Fruit fly (Drosophila melanogaster) whole organism, pupa: ENCODE measurements around the gene CG13005.

Experiments used
- CG10348 ChIP-seq: fragments of 200-800 bp; sonication (Bioruptor generic); IDR thresholded peaks from 2 replicates; pipeline ENCODE4 v1.3.6; 2022; ENCODE audit warnings: missing biosample characterization, missing genetic modification characterization
- CG12605 ChIP-seq: fragments of 200-800 bp; sonication (Bioruptor generic); IDR thresholded peaks from 2 replicates; pipeline ENCODE4 v1.3.6; 2022; ENCODE audit warnings: missing biosample characterization, missing genetic modification characterization
- CG13204 ChIP-seq: fragments of 200-800 bp; sonication (Bioruptor generic); optimal IDR thresholded peaks from 2 replicates; lab custom pipeline; 2018; ENCODE audit warnings: missing biosample characterization, mild to moderate bottlenecking, missing genetic modification characterization, moderate library complexity
- CG14655 ChIP-seq: fragments of 200-800 bp; sonication (Bioruptor generic); optimal IDR thresholded peaks from 3 replicates; lab custom pipeline; 2017; ENCODE audit warnings: mild to moderate bottlenecking, missing biosample characterization, missing genetic modification reagents, missing genetic modification characterization
- CG15710 ChIP-seq: fragments of 200-800 bp; sonication (Bioruptor generic); optimal IDR thresholded peaks from 2 replicates; lab custom pipeline; 2018; ENCODE audit warnings: missing biosample characterization, mild to moderate bottlenecking, missing genetic modification characterization, moderate library complexity
- CG17806 ChIP-seq: fragments of 200-800 bp; sonication (Bioruptor generic); optimal IDR thresholded peaks from 2 replicates; lab custom pipeline; 2018; ENCODE audit warnings: missing biosample characterization, mild to moderate bottlenecking, missing genetic modification characterization, moderate library complexity
- CG32121 ChIP-seq: fragments of 200-800 bp; sonication (Bioruptor generic); IDR thresholded peaks from 2 replicates; pipeline ENCODE4 v1.3.6; 2022; ENCODE audit warnings: missing biosample characterization, missing genetic modification characterization
- CG34367 ChIP-seq: fragments of 200-800 bp; sonication (Bioruptor generic); optimal IDR thresholded peaks from 2 replicates; lab custom pipeline; 2018; ENCODE audit warnings: missing biosample characterization, mild to moderate bottlenecking, missing genetic modification characterization
- CG4496 ChIP-seq: fragments of 200-800 bp; sonication (Bioruptor generic); IDR thresholded peaks from 3 replicates; pipeline ENCODE4 v1.3.6; 2022; ENCODE audit warnings: missing biosample characterization, missing genetic modification characterization
- CG8159 ChIP-seq: fragments of 200-800 bp; sonication (Bioruptor generic); optimal IDR thresholded peaks from 3 replicates; lab custom pipeline; 2018; ENCODE audit warnings: missing biosample characterization, mild to moderate bottlenecking, missing genetic modification characterization, moderate library complexity
- CG8301 ChIP-seq: fragments of 200-800 bp; sonication (Bioruptor generic); optimal IDR thresholded peaks from 2 replicates; lab custom pipeline; 2018; ENCODE audit warnings: missing biosample characterization, mild to moderate bottlenecking, missing genetic modification characterization
- CG9948 ChIP-seq: fragments of 200-800 bp; sonication (Bioruptor generic); optimal IDR thresholded peaks from 2 replicates; lab custom pipeline; 2018; ENCODE audit warnings: missing biosample characterization, mild to moderate bottlenecking, missing genetic modification characterization, moderate library complexity
- D1 ChIP-seq: fragments of 200-800 bp; sonication (Bioruptor generic); optimal IDR thresholded peaks from 2 replicates; lab custom pipeline; 2018; ENCODE audit warnings: missing biosample characterization, mild to moderate bottlenecking, missing genetic modification characterization, moderate library complexity
- EcR ChIP-seq: fragments of 200-800 bp; sonication (Bioruptor generic); optimal IDR thresholded peaks from 3 replicates; lab custom pipeline; 2019; ENCODE audit warnings: missing biosample characterization, missing genetic modification characterization, mild to moderate bottlenecking, moderate library complexity, missing genetic modification reagents
- Ets98B ChIP-seq: fragments of 200-800 bp; sonication (Bioruptor generic); IDR thresholded peaks from 2 replicates; pipeline ENCODE4 v1.3.6; 2022; ENCODE audit warnings: missing biosample characterization, missing genetic modification characterization
- Pif1A ChIP-seq: fragments of 200-800 bp; sonication (Bioruptor generic); optimal IDR thresholded peaks from 3 replicates; lab custom pipeline; 2016; ENCODE audit warnings: missing biosample characterization, missing genetic modification characterization
- Pif1B ChIP-seq: fragments of 200-800 bp; sonication (Bioruptor generic); optimal IDR thresholded peaks from 3 replicates; lab custom pipeline; 2016; ENCODE audit warnings: missing biosample characterization, missing genetic modification characterization
- Snoo ChIP-seq: fragments of 200-800 bp; sonication (Bioruptor generic); optimal IDR thresholded peaks from 3 replicates; lab custom pipeline; 2017; ENCODE audit warnings: missing biosample characterization, mild to moderate bottlenecking, missing genetic modification characterization, inconsistent platforms
- fd96Ca ChIP-seq: fragments of 200-800 bp; sonication (Bioruptor generic); IDR thresholded peaks from 3 replicates; pipeline ENCODE4 v1.3.6; 2022; ENCODE audit warnings: missing biosample characterization, missing genetic modification characterization
- gl ChIP-seq: fragments of 200-800 bp; sonication (Bioruptor generic); optimal IDR thresholded peaks from 2 replicates; lab custom pipeline; 2018; ENCODE audit warnings: missing biosample characterization, mild to moderate bottlenecking, missing genetic modification characterization
- rn ChIP-seq: fragments of 200-800 bp; sonication (Bioruptor generic); IDR thresholded peaks from 2 replicates; pipeline ENCODE4 v1.3.6; 2022; ENCODE audit warnings: missing biosample characterization, missing genetic modification characterization

The CG13005 gene

DNA sequence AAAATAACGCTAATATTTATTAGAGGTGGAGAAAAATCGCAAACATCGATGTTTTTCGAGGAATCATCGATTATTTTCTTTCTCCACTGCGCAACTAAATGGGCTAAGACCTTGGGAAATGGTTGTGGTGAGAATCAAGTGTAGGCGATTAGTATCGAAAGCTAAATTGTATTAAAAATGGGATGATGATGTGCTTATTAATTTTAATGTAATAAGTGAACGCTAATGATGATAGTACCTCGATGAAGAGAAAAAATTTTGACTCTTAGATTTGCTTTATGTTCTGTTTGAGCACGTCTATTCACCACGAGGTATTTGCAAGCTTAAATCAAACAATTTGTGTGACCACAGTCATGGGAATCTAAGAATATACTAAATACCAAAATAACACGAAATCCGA is at the start of gene CG13005, which contains the start of gene Rai1:
Gene CG13005, plus strand, starts transcription at position 352 of the 400 bp plus-strand sequence.
Gene Rai1, minus strand, starts transcription at position 46 of the 400 bp plus-strand sequence.
- TF ChIP-seq CG15710 (no peak), rn (no peak), CG34367 (tag; lab: Kevin White, UChicago) (no peak), CG10348 (GFP tag; lab: Robert Waterston, UW) (no peak), Pif1B (GFP tag; lab: Kevin White, UChicago) (no peak), Pif1A (GFP tag; lab: Kevin White, UChicago) (no peak), Snoo (tag; lab: Kevin White, UChicago) (no peak), EcR (GFP tag; lab: Kevin White, UChicago) (no peak), CG9948 (tag; lab: Kevin White, UChicago) (no peak), CG13204 (GFP tag; lab: Kevin White, UChicago) (no peak), CG4496 (GFP tag; lab: Robert Waterston, UW) (no peak), CG32121 (GFP tag; lab: Robert Waterston, UW) (no peak), CG8301 (tag; lab: Kevin White, UChicago) (no peak), CG17806 (tag; lab: Kevin White, UChicago) (no peak), fd96Ca (no peak), D1 (tag; lab: Kevin White, UChicago) (no peak), CG14655 (no peak), CG8159 (tag; lab: Kevin White, UChicago) (no peak), Ets98B (GFP tag; lab: Robert Waterston, UW) (no peak)

DNA sequence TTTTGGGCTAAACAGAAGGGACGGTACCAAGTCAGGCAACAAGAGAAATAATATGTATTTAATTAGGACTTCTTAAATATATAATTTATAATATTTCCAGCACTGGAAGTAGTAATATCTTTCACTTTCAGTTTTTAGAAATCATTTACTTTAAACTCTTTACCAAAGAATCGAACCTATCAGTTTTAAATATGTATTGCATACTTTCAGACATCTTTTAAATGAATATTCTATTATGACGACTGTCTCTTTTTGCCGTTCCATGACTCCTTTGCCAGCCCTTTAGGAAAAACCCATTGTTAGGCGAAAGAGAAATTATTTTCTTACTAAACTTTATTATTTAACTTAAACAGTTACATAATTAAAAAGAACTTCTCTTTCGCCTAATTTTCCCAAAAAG is 45.8 kb upstream of the CG13005 start:
- no peak for TF ChIP-seq CG8301 (tag; lab: Kevin White, UChicago)
- no peak for TF ChIP-seq CG8159 (tag; lab: Kevin White, UChicago)
- TF ChIP-seq Pif1A (GFP tag; lab: Kevin White, UChicago): no peak
- TF ChIP-seq CG4496 (GFP tag; lab: Robert Waterston, UW): no peak
- TF ChIP-seq CG17806 (tag; lab: Kevin White, UChicago): no peak
- no peak for TF ChIP-seq Pif1B (GFP tag; lab: Kevin White, UChicago)
- TF ChIP-seq CG14655: no peak
- no peak for TF ChIP-seq CG12605 (GFP tag; lab: Robert Waterston, UW)
- no peak for TF ChIP-seq D1 (tag; lab: Kevin White, UChicago)
- TF ChIP-seq Ets98B (GFP tag; lab: Robert Waterston, UW): no peak
- TF ChIP-seq CG13204 (GFP tag; lab: Kevin White, UChicago): no peak

DNA sequence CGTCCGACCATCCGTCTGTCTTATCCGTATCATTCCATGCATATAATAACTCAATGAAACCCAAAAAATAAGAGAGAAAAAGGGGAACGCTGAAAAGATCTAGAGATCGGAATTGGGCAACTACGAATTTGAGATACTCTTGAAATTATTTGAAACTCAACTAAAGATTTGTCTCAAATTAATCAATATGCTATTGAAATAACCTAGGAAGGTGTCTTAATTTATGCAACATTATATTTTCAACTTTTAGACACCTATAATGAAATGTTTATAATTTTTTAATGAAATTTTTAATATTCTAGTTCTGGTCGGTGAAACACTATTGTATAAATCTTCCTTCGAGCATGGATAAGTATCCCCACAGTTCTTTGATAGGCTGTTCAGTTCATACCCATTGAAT is 42.9 kb upstream of the CG13005 start:
- no peak for TF ChIP-seq Pif1B (GFP tag; lab: Kevin White, UChicago)
- TF ChIP-seq CG8159 (tag; lab: Kevin White, UChicago): peak; percentile 18

DNA sequence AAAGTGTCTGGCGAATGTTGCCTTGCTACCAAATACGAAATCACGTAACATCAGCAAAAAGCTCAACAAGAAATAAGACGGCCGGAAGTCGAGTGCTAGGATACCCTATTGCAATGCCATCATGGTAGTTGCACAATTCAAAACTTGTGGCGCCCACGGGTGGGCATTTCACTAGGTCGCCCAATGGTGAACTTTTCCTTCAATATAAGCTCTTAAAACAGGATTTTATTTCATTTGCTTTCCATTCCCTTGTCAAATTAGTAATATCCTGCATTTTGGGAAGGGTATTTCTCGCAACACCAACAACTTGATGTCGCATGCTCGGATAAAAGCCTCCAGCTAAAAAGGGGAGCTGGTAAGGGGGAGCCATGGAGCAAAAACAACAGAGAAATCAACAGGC is 41.9 kb upstream of the CG13005 start:
- TF ChIP-seq D1 (tag; lab: Kevin White, UChicago) (no peak), CG34367 (tag; lab: Kevin White, UChicago) (peak; percentile 30), CG9948 (tag; lab: Kevin White, UChicago) (peak; percentile 65), CG4496 (GFP tag; lab: Robert Waterston, UW) (peak; percentile 82), CG17806 (tag; lab: Kevin White, UChicago) (peak; percentile 43), Ets98B (GFP tag; lab: Robert Waterston, UW) (peak; percentile 51), rn (peak; percentile 67), gl (tag; lab: Kevin White, UChicago) (no peak), CG32121 (GFP tag; lab: Robert Waterston, UW) (peak; percentile 48; the same call in 1 of the 2 replicates), EcR (GFP tag; lab: Kevin White, UChicago) (no peak), CG8301 (tag; lab: Kevin White, UChicago) (peak; percentile 46), CG12605 (GFP tag; lab: Robert Waterston, UW) (no peak), CG15710 (peak; percentile 45), fd96Ca (peak; percentile 81), CG14655 (peak; percentile 54), Snoo (tag; lab: Kevin White, UChicago) (peak; percentile 61), CG10348 (GFP tag; lab: Robert Waterston, UW) (no peak), Pif1A (GFP tag; lab: Kevin White, UChicago) (peak; percentile 63), CG13204 (GFP tag; lab: Kevin White, UChicago) (no peak), CG8159 (tag; lab: Kevin White, UChicago) (peak; percentile 56), Pif1B (GFP tag; lab: Kevin White, UChicago) (peak; percentile 55)
- TF ChIP-seq, all 21 proteins: peak for 15

DNA sequence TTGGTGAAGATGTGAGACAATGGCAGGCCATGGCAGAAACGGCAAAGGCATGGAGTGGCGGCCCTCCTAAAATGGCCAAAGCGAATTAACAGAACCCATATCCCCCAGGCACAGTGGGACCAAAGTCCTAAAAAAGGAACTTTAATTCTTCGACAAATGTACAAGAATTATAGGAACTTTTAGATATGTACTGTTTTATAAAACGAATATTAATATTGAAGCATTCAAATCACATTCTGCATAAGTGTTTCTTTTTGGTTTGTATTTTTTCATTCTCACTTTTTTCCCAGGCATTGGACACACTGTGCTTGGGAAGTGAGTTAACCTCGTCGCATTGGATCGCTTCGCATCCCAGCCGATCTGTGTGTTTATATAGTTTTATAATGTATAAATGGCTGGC is 38.5 kb upstream of the CG13005 start:
- 0 out of 3 replicates have a peak, but pooled peaks have one; percentile 41 for TF ChIP-seq CG4496 (GFP tag; lab: Robert Waterston, UW)
- no peak for TF ChIP-seq CG12605 (GFP tag; lab: Robert Waterston, UW)
- peak; percentile 16 for TF ChIP-seq CG34367 (tag; lab: Kevin White, UChicago)
- no peak for TF ChIP-seq CG13204 (GFP tag; lab: Kevin White, UChicago)
- peak; percentile 38 for TF ChIP-seq CG8159 (tag; lab: Kevin White, UChicago)
- TF ChIP-seq CG15710: peak; percentile 30
- TF ChIP-seq D1 (tag; lab: Kevin White, UChicago): no peak
- no peak for TF ChIP-seq CG10348 (GFP tag; lab: Robert Waterston, UW)
- TF ChIP-seq CG8301 (tag; lab: Kevin White, UChicago): peak; percentile 24
- TF ChIP-seq gl (tag; lab: Kevin White, UChicago): no peak
- peak; percentile 28 for TF ChIP-seq CG9948 (tag; lab: Kevin White, UChicago)
- peak; percentile 55 for TF ChIP-seq CG14655
- no peak for TF ChIP-seq EcR (GFP tag; lab: Kevin White, UChicago)
- TF ChIP-seq Snoo (tag; lab: Kevin White, UChicago): no peak
- peak; percentile 52 for TF ChIP-seq Pif1B (GFP tag; lab: Kevin White, UChicago)
- TF ChIP-seq rn: no peak
- TF ChIP-seq CG17806 (tag; lab: Kevin White, UChicago): peak; percentile 42
- TF ChIP-seq Pif1A (GFP tag; lab: Kevin White, UChicago): peak; percentile 44
- no peak for TF ChIP-seq CG32121 (GFP tag; lab: Robert Waterston, UW)
- TF ChIP-seq Ets98B (GFP tag; lab: Robert Waterston, UW): no peak
